Worm (Caenorhabditis elegans): Measurements from ENCODE around the gene spot-1.

- no peak for TF ChIP-seq tlf-1 (GFP tag; optimal IDR thresholded peaks at IDR 0.05)
- no peak for TF ChIP-seq tbx-9 (tag; optimal IDR thresholded peaks at IDR 0.05; ENCODE audit: borderline replicate concordance)
These were observed 21.0 kb upstream of the spot-1 start for ce11 chrIII:7298045-7298444.
